Fruit fly (Drosophila melanogaster): ENCODE measurements around the gene svr.

The svr gene

DNA sequence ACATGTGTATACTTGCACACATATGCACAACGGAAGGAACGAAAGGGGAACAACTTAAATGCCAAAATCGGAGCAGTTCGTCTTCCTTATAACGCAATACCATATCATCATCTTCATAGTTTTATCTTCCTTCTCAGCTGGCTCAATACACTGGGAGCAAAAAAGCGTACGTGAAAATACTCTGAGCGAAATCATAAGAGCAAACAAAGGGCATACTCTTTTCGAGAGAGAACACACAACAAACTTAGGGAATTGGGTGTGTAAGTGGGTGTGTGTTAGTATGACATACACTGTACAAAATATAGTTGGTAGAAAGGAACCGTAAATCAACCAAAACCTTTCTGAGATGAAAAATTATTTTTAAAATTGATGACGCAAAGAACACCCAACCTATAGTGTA, 16.3 kb downstream of the svr start:
- TF ChIP-seq Mio (GFP tag; optimal IDR thresholded peaks at IDR 0.05) = no peak
- TF ChIP-seq foxo (GFP tag; optimal IDR thresholded peaks at IDR 0.05) = no peak
- TF ChIP-seq Hr83 (GFP tag; optimal IDR thresholded peaks at IDR 0.05; ENCODE audit: poor library complexity, severe bottlenecking) = no peak
- no peak for TF ChIP-seq Abd-B (GFP tag; optimal IDR thresholded peaks at IDR 0.05)
- TF ChIP-seq br (GFP tag; optimal IDR thresholded peaks at IDR 0.05) = no peak

DNA sequence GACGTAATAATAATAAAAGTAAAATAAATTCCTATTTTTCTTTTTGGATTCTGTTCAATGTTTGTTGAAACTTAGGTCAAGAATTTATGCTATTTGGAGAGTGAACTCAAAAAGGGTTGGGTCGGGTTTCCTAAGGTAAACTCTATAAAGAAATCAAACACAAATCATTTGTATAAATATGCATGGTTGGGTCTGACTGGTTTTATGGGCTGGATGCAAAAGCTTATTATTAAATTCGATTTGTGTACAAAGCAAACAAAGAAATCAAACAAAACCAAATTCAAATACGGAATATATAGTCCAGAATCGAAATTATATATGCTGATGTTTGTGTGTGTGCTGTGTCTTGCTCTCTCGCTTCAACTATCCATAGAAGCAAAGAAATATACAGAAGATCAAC, 19.4 kb downstream of the svr start:
- no peak for TF ChIP-seq Dfd (GFP tag; optimal IDR thresholded peaks at IDR 0.05)
- TF ChIP-seq psq (GFP tag; optimal IDR thresholded peaks at IDR 0.05) = no peak
- TF ChIP-seq dsf (GFP tag; optimal IDR thresholded peaks at IDR 0.05; ENCODE audit: borderline replicate concordance) = no peak
- TF ChIP-seq dmrt93B (GFP tag; optimal IDR thresholded peaks at IDR 0.05) = no peak
- no peak for TF ChIP-seq br (GFP tag; optimal IDR thresholded peaks at IDR 0.05)
- no peak for TF ChIP-seq usp (GFP tag; optimal IDR thresholded peaks at IDR 0.05)
- no peak for TF ChIP-seq jim (GFP tag; optimal IDR thresholded peaks at IDR 0.05)
- no peak for TF ChIP-seq tai (GFP tag; optimal IDR thresholded peaks at IDR 0.05)
- no peak for TF ChIP-seq Myc (optimal IDR thresholded peaks at IDR 0.05)
- no peak for TF ChIP-seq Vsx2 (GFP tag; optimal IDR thresholded peaks at IDR 0.05; ENCODE audit: partially characterized antibody)
- no peak for TF ChIP-seq N (GFP tag; optimal IDR thresholded peaks at IDR 0.05)
- no peak for TF ChIP-seq OdsH (GFP tag; optimal IDR thresholded peaks at IDR 0.05)
- no peak for TF ChIP-seq woc (GFP tag; optimal IDR thresholded peaks at IDR 0.05)
- TF ChIP-seq Jra (GFP tag; optimal IDR thresholded peaks at IDR 0.05) = no peak
- no peak for TF ChIP-seq Mio (GFP tag; optimal IDR thresholded peaks at IDR 0.05)
- no peak for TF ChIP-seq Dif (GFP tag; optimal IDR thresholded peaks at IDR 0.05; ENCODE audit: partially characterized antibody)
- TF ChIP-seq CG9705 (GFP tag; optimal IDR thresholded peaks at IDR 0.05) = no peak
- no peak for TF ChIP-seq brk (GFP tag; optimal IDR thresholded peaks at IDR 0.05)

DNA sequence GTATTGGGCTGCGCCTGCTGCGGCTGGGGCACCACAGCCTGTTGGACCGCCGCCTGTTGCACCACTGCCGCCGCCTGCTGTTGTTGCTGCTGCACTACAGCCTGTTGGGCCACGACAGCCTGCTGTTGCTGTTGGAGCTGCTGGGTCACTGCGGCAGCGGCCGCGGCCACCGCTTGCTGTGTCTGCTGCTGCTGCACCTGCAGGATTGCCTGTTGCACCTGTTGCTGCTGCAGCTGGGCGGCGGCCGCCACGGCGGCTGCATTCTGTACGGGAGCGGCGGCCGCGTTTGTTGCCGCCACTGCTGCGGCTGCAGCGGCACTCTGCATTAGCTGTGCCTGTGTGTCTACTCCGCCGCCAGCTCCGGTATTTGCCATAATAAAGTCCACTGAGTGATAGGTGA, 22.6 kb downstream of the svr start:
- TF ChIP-seq h (GFP tag; optimal IDR thresholded peaks at IDR 0.05) (no peak), Jra (GFP tag; optimal IDR thresholded peaks at IDR 0.05) (no peak), rgr (GFP tag; optimal IDR thresholded peaks at IDR 0.05) (no peak), CG32264 (GFP tag; optimal IDR thresholded peaks at IDR 0.05) (no peak), CrebA (GFP tag; optimal IDR thresholded peaks at IDR 0.05; ENCODE audit: borderline replicate concordance) (no peak), Mio (GFP tag; optimal IDR thresholded peaks at IDR 0.05) (no peak), lola (GFP tag; optimal IDR thresholded peaks at IDR 0.05) (no peak), foxo (GFP tag; optimal IDR thresholded peaks at IDR 0.05) (no peak), dmrt93B (GFP tag; optimal IDR thresholded peaks at IDR 0.05) (no peak), usp (GFP tag; optimal IDR thresholded peaks at IDR 0.05) (no peak), Dfd (GFP tag; optimal IDR thresholded peaks at IDR 0.05) (no peak), N (GFP tag; optimal IDR thresholded peaks at IDR 0.05) (no peak), Abd-B (GFP tag; optimal IDR thresholded peaks at IDR 0.05) (no peak), dsf (GFP tag; optimal IDR thresholded peaks at IDR 0.05; ENCODE audit: borderline replicate concordance) (no peak), Dif (GFP tag; optimal IDR thresholded peaks at IDR 0.05; ENCODE audit: partially characterized antibody) (no peak), Sp1 (GFP tag; optimal IDR thresholded peaks at IDR 0.05) (no peak), Hr78 (GFP tag; optimal IDR thresholded peaks at IDR 0.05) (no peak), ey (GFP tag; optimal IDR thresholded peaks at IDR 0.05) (no peak), psq (GFP tag; optimal IDR thresholded peaks at IDR 0.05) (no peak), woc (GFP tag; optimal IDR thresholded peaks at IDR 0.05) (no peak)

DNA sequence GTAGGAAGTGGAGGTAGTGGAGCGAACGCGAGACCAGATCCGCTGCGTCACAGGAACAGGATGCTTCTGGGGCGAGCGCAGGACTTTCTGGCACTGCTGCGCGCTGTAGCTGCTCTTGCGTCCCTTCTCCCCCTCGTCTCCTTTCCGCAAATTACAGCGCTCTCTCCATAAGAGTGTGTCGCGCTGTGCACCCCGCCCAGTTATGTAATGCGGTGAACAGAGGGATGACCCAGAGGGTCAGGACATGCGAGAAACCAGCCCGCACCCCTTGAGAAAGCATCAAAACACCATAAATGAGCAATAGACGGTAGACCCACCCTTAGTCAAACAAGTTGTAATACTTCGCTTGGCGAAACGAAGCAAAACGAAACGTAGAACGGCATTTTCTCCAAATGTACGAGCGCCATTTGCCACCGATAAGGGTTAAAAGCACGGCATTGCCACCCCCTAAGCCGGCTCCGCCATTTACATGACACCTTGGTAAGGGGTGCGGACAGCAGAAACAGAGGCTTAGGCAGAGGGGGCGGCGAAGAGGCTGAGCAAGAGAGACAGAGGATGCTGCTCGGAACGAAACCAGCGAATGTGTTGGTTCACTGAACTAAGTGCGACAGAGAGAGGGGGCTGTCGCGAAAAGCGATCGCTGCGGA, 24.1 kb downstream of the svr start:
- TF ChIP-seq Vsx2 (GFP tag; optimal IDR thresholded peaks at IDR 0.05; ENCODE audit: partially characterized antibody) (no peak), Hnf4 (GFP tag; optimal IDR thresholded peaks at IDR 0.05) (no peak), N (GFP tag; optimal IDR thresholded peaks at IDR 0.05) (no peak), brk (GFP tag; optimal IDR thresholded peaks at IDR 0.05) (no peak), Hr83 (GFP tag; optimal IDR thresholded peaks at IDR 0.05; ENCODE audit: poor library complexity, severe bottlenecking) (no peak), ey (GFP tag; optimal IDR thresholded peaks at IDR 0.05) (no peak), Jra (GFP tag; optimal IDR thresholded peaks at IDR 0.05) (no peak), foxo (GFP tag; optimal IDR thresholded peaks at IDR 0.05) (no peak), sage (GFP tag; optimal IDR thresholded peaks at IDR 0.05) (no peak), Myc (optimal IDR thresholded peaks at IDR 0.05) (no peak)

DNA sequence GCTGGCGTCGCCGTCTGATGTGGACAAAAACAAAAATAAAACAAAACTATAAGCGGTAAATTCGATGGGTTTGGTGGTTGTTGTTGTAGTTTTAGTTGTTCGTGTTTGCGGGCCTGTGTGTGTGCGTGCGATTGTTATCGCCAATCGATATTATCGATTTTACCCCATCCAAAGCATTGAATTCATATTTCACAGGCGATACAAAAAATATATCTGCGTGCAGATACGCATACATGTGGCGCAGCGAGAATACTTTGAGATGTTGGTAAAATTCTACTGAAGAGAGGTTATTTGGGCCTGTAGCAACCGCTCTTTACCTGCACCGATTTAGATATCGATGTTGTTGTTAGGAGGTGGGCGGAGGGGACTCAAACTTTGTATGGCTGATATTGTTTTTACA, 25.4 kb downstream of the svr start:
- no peak for TF ChIP-seq Hnf4 (GFP tag; optimal IDR thresholded peaks at IDR 0.05)
- no peak for TF ChIP-seq HLH106 (tag; optimal IDR thresholded peaks at IDR 0.05)
- no peak for TF ChIP-seq CG32264 (GFP tag; optimal IDR thresholded peaks at IDR 0.05)
- no peak for TF ChIP-seq rgr (GFP tag; optimal IDR thresholded peaks at IDR 0.05)
- TF ChIP-seq fru (GFP tag; optimal IDR thresholded peaks at IDR 0.05) = no peak
- no peak for TF ChIP-seq GATAd (GFP tag; optimal IDR thresholded peaks at IDR 0.05)
- TF ChIP-seq CG9705 (GFP tag; optimal IDR thresholded peaks at IDR 0.05) = no peak
- no peak for TF ChIP-seq Rel (GFP tag; optimal IDR thresholded peaks at IDR 0.05)
- no peak for TF ChIP-seq Rel (tag; optimal IDR thresholded peaks at IDR 0.05)
- no peak for TF ChIP-seq N (GFP tag; optimal IDR thresholded peaks at IDR 0.05)
- no peak for TF ChIP-seq Sp1 (GFP tag; optimal IDR thresholded peaks at IDR 0.05)
- no peak for TF ChIP-seq ey (GFP tag; optimal IDR thresholded peaks at IDR 0.05)
- TF ChIP-seq Abd-B (GFP tag; optimal IDR thresholded peaks at IDR 0.05) = no peak
- TF ChIP-seq psq (GFP tag; optimal IDR thresholded peaks at IDR 0.05) = no peak
- no peak for TF ChIP-seq dmrt93B (GFP tag; optimal IDR thresholded peaks at IDR 0.05)
- TF ChIP-seq Dif (GFP tag; optimal IDR thresholded peaks at IDR 0.05; ENCODE audit: partially characterized antibody) = no peak
- no peak for TF ChIP-seq Dfd (GFP tag; optimal IDR thresholded peaks at IDR 0.05)
- no peak for TF ChIP-seq Hr83 (GFP tag; optimal IDR thresholded peaks at IDR 0.05; ENCODE audit: poor library complexity, severe bottlenecking)
- no peak for TF ChIP-seq Mio (GFP tag; optimal IDR thresholded peaks at IDR 0.05)

Data from whole organism, wandering third instar larva.